Fruit fly (Drosophila melanogaster): Measurements from ENCODE around the gene CG6184.

DNA sequence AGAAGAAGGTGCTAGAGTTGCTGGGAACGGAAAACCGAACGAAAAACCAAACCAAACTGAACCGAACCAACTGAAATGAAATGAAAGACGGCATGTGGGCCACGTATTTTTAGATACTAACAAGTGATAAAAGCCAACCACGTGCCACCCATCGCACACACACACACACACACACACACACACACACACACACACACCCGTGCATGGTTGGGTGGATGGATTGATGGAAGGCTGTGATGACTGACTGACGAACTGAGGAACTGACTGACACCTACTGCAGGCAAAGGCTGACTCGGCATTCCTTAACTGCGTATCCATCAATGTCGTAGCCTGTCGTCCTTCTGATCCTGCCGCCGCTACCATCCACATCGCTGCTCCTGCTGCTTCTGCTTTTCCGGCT, 24.8 kb upstream of the CG6184 start:
- TF ChIP-seq psq (optimal IDR thresholded peaks at IDR 0.05) (no peak), ttk (optimal IDR thresholded peaks at IDR 0.05) (no peak), insv (optimal IDR thresholded peaks at IDR 0.05) (no peak), h (optimal IDR thresholded peaks at IDR 0.05) (no peak)

Measured in Kc167 (cell line).